Worm (Caenorhabditis elegans): ENCODE measurements around the gene tomm-40.
A peak's percentile ranks its signal among the peaks of the same experiment; 100 is the strongest.

Gene tomm-40

DNA sequence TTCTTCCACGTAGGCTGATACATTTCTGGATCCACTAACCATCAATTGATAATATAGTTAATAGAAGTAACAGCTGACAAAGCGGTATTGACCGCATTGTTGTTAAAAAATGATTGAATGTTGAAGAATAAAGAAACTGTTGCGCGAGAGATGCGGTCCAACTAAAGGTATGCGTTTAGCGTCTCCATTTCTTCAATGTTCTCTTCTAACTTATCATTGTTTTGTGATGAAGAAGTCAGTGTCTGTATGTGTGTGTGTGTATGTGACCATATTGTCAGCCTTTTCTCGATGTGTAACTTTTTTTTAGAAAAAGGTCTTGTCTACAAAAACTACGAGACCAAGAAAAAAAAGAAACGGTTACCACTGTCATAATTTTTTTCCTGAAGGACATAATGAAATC is 46.9 kb downstream of the tomm-40 start, which contains the start of gene B0457.2:
Gene B0457.2 (minus strand): TSS at position 101 of the 400 bp plus-strand sequence.
- TF ChIP-seq unc-39 (tag; optimal IDR thresholded peaks at IDR 0.05) (no peak), nhr-12 (tag; optimal IDR thresholded peaks at IDR 0.05) (no peak), alr-1 (tag; optimal IDR thresholded peaks at IDR 0.05) (no peak), nhr-237 (tag; optimal IDR thresholded peaks at IDR 0.05) (no peak), nhr-23 (tag; optimal IDR thresholded peaks at IDR 0.05) (no peak), gmeb-1 (tag; optimal IDR thresholded peaks at IDR 0.05) (no peak), lsy-2 (tag; optimal IDR thresholded peaks at IDR 0.05) (no peak), fos-1 (tag; optimal IDR thresholded peaks at IDR 0.05) (no peak), dmd-4 (tag; optimal IDR thresholded peaks at IDR 0.05) (no peak), lin-11 (tag; optimal IDR thresholded peaks at IDR 0.05) (no peak), nhr-10 (tag; optimal IDR thresholded peaks at IDR 0.05) (no peak), elt-1 (tag; optimal IDR thresholded peaks at IDR 0.05) (no peak)

DNA sequence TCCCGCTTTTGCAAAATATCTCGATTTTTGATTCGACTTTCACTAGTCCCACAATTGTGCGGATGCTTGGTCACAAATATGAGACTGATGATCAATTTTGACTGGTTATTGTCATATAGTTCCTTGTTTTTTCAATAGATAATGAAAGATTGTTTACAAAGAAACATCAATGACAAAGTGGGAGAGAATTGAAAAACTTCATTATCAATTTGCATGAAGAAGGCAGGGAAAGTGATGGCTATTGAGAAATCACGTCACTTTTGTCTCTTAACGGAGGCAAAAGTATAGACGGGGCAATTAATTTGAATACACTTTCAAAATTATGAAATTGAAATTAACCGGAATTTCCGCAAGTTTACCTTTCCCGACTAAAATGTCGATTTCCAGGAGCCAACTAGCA is 50.2 kb downstream of the tomm-40 start:
- TF ChIP-seq lin-39 (tag; optimal IDR thresholded peaks at IDR 0.05) (no peak), fos-1 (tag; optimal IDR thresholded peaks at IDR 0.05) (peak; percentile 4), zag-1 (tag; optimal IDR thresholded peaks at IDR 0.05) (no peak), elt-3 (tag; optimal IDR thresholded peaks at IDR 0.05) (no peak), ztf-1 (GFP tag; conservative IDR thresholded peaks at IDR 0.05) (no peak), mdl-1 (tag; optimal IDR thresholded peaks at IDR 0.05) (no peak)

DNA sequence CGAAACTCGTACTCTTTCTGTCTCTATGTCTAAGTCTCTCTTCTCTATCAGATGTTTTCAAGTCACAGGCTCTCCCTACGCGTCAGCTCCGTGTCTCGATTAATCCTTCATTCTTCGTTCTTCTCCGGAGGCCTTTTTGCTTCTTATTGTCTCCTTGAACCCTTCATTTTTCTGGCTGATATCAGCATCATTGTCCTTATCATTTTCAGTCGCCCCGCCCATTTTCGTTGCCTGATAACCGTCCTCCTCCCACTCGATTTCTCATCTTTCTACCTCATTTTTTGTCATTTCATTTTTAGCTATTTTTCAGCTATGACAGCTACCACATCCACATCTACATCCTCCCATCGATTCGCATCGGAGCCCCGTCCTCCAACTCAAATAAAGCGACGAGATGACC is 51.2 kb downstream of the tomm-40 start, which contains the start of gene B0457.6:
Gene B0457.6 (plus strand): TSS at position 284 of the 400 bp plus-strand sequence.
- TF ChIP-seq unc-39 (tag; optimal IDR thresholded peaks at IDR 0.05) = no peak
- TF ChIP-seq lin-13 (GFP tag; optimal IDR thresholded peaks at IDR 0.05) = no peak
- TF ChIP-seq fos-1 (tag; optimal IDR thresholded peaks at IDR 0.05) = peak; percentile 61
- TF ChIP-seq unc-55 (GFP tag; optimal IDR thresholded peaks at IDR 0.05) = peak; percentile 24

Measured in whole organism, L2 larva.